Worm (Caenorhabditis elegans): Measurements from ENCODE around the gene K10H10.12.

DNA sequence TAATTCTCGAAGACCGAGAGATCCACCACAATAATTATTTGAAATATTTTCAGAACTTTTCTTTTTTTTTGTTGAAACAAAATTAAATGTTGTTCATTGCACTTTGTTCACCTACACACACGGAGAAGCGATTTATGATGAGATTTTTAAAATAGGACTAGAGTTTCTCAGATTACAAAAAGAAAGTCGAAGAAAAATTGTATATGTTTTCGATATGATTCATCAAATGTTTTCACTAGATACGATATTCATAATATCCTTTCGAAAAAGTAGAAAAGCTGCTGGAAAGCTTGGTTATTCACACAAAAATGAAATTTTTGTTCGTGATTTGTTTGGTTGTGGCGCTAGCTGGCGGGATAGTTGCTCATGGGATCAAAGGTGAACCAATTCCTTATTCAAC is 18.9 kb upstream of the K10H10.12 start, which contains the start of gene F57C2.4:
- TF ChIP-seq unc-39 (tag; optimal IDR thresholded peaks at IDR 0.05) = no peak
- TF ChIP-seq hlh-1 (tag; optimal IDR thresholded peaks at IDR 0.05) = no peak
- TF ChIP-seq elt-3 (tag; optimal IDR thresholded peaks at IDR 0.05) = no peak
- no peak for TF ChIP-seq unc-62 (GFP tag; optimal IDR thresholded peaks at IDR 0.05)
- no peak for TF ChIP-seq ham-2 (GFP tag; optimal IDR thresholded peaks at IDR 0.05)
- no peak for TF ChIP-seq nhr-237 (tag; optimal IDR thresholded peaks at IDR 0.05)
- TF ChIP-seq snpc-4 (tag; optimal IDR thresholded peaks at IDR 0.05) = no peak
- TF ChIP-seq lsy-2 (tag; optimal IDR thresholded peaks at IDR 0.05) = no peak
- TF ChIP-seq sptf-1 (tag; optimal IDR thresholded peaks at IDR 0.05) = no peak
- TF ChIP-seq M03D4.4 (tag; optimal IDR thresholded peaks at IDR 0.05) = no peak
- no peak for TF ChIP-seq nhr-28 (tag; optimal IDR thresholded peaks at IDR 0.05)

Measured in whole organism, mixed stage, embryonic.